Fruit fly (Drosophila melanogaster) Kc167 (cell line): ENCODE results near the gene Alp9.

ENCODE experiments used
- Sin3A ChIP-seq: fragments of >200 bp; optimal IDR thresholded peaks from 2 replicates; lab custom pipeline; 2018; ENCODE audit warnings: missing external identifiers
- psq ChIP-seq: fragments of >200 bp; optimal IDR thresholded peaks from 2 replicates; lab custom pipeline; 2017; ENCODE audit warnings: missing external identifiers
- ttk ChIP-seq: sonication (Bioruptor generic); optimal IDR thresholded peaks from 2 replicates; lab custom pipeline; 2017; ENCODE audit warnings: missing external identifiers

- no peak for TF ChIP-seq psq (lab: Kevin White, UChicago)
- TF ChIP-seq ttk (lab: Kevin White, UChicago): no peak
- no peak for TF ChIP-seq Sin3A (lab: Kevin White, UChicago)
Observed at dm6 chr3L:5599592-5599991, 4.2 kb downstream of the Alp9 start, which contains the start of gene CG10591.
